Fruit fly (Drosophila melanogaster) whole organism, prepupa: ENCODE data around the gene Tsp29Fa.

Source experiments
- CG31627 ChIP-seq: fragments of 200-800 bp; sonication (Bioruptor generic); optimal IDR thresholded peaks from 3 replicates; lab custom pipeline; 2016; ENCODE audit warnings: missing biosample characterization, missing genetic modification characterization
- CG6808 ChIP-seq: fragments of 200-800 bp; sonication (Bioruptor generic); optimal IDR thresholded peaks from 3 replicates; lab custom pipeline; 2017; ENCODE audit warnings: missing biosample characterization, missing genetic modification characterization, mild to moderate bottlenecking, moderate library complexity, missing genetic modification reagents
- CG9139 ChIP-seq: fragments of 200-800 bp; sonication (Bioruptor generic); optimal IDR thresholded peaks from 3 replicates; lab custom pipeline; 2017; ENCODE audit warnings: missing biosample characterization, mild to moderate bottlenecking, missing genetic modification characterization
- Eip93F ChIP-seq: fragments of 200-800 bp; sonication (Bioruptor generic); optimal IDR thresholded peaks from 2 replicates; lab custom pipeline; 2016; ENCODE audit warnings: missing biosample characterization, mild to moderate bottlenecking, missing genetic modification characterization
- Hr39 ChIP-seq: fragments of 200-800 bp; sonication (Bioruptor generic); optimal IDR thresholded peaks from 2 replicates; lab custom pipeline; 2016; ENCODE audit warnings: missing biosample characterization, missing genetic modification characterization
- Hr4 ChIP-seq: fragments of 200-800 bp; sonication (Bioruptor generic); optimal IDR thresholded peaks from 3 replicates; lab custom pipeline; 2016; ENCODE audit warnings: missing biosample characterization, missing genetic modification characterization
- cyc ChIP-seq: fragments of 200-800 bp; sonication (Bioruptor generic); optimal IDR thresholded peaks from 3 replicates; lab custom pipeline; 2016; ENCODE audit warnings: missing biosample characterization, missing genetic modification characterization
- eg ChIP-seq: fragments of 200-800 bp; sonication (Bioruptor generic); IDR thresholded peaks from 3 replicates; pipeline ENCODE4 v1.3.6; 2022; ENCODE audit warnings: missing biosample characterization, missing genetic modification characterization
- pdm3 ChIP-seq: fragments of 200-800 bp; sonication (Bioruptor generic); optimal IDR thresholded peaks from 3 replicates; lab custom pipeline; 2016; ENCODE audit warnings: missing biosample characterization, missing genetic modification characterization
- salr ChIP-seq, 2 experiments: fragments of 200-800 bp; sonication (Bioruptor generic); optimal IDR thresholded peaks; 3 replicates each; lab custom pipeline; 2016 to 2018; ENCODE audit warnings: missing biosample characterization in 2 of 2, missing genetic modification characterization in 2 of 2, mild to moderate bottlenecking in 1 of 2
- svp ChIP-seq: fragments of 200-800 bp; sonication (Bioruptor generic); peaks from one replicate; lab custom pipeline; 2016; ENCODE audit warnings: missing biosample characterization, missing genetic modification characterization

DNA sequence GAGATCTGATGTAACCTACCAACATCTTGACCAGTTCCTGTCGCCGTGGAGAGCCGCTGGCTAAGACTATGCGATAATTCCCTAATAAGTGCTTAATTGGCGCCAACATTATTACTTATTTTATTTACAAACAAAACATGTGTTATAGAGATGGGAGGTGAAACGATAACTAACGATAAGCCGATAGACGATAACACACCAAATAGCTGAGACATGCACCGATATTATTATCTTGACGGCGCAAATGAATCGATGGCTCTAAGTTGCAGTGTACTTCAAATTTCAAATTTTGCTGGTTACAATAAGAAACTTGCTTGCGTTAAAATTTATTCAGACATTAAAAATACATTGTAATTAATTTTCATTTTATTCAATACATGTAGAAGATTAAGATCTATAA lies 9.3 kb downstream of the Tsp29Fa start, which contains the start of gene CG9515:
- TF ChIP-seq svp (GFP tag; lab: Kevin White, UChicago) (peak; percentile 33), CG31627 (no peak), Eip93F (no peak), salr (GFP tag; optimal IDR thresholded peaks at IDR 0.05; lab: Kevin White, UChicago) (no peak), CG6808 (GFP tag; lab: Kevin White, UChicago) (no peak), pdm3 (GFP tag; lab: Kevin White, UChicago) (no peak), eg (GFP tag; lab: Robert Waterston, UW) (no peak), cyc (GFP tag; lab: Kevin White, UChicago) (no peak), CG9139 (GFP tag; lab: Kevin White, UChicago) (no peak), Hr4 (no peak), Hr39 (GFP tag; lab: Kevin White, UChicago) (no peak)
